Fruit fly (Drosophila melanogaster): ENCODE measurements around the gene Fim.

Gene Fim

DNA sequence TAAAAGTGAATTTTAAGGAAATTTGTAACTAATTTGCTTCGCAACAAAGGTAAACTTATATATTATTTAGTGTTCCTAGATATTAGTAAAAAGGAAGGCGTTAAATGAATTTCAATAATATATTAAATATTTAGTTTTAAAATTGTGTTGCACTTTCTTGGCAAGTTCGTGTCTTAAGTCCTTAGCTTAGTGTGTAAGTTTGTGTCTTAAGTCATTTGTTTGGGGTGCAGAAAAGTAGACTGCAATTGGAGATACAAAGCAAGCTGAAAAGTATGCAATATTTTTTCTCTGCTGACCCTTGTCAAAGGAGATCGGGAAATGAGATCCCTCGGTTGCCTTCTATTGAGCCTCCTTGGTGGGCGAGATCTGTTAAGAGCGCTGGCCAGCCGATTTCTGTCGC, 39.7 kb downstream of the Fim start:
- TF ChIP-seq Dll (optimal IDR thresholded peaks at IDR 0.05) (no peak), pan (optimal IDR thresholded peaks at IDR 0.05) (no peak), usp (GFP tag; optimal IDR thresholded peaks at IDR 0.05) (no peak), EcR (GFP tag; optimal IDR thresholded peaks at IDR 0.05) (no peak), psq (optimal IDR thresholded peaks at IDR 0.05) (no peak), CG8478 (optimal IDR thresholded peaks at IDR 0.05) (no peak)

DNA sequence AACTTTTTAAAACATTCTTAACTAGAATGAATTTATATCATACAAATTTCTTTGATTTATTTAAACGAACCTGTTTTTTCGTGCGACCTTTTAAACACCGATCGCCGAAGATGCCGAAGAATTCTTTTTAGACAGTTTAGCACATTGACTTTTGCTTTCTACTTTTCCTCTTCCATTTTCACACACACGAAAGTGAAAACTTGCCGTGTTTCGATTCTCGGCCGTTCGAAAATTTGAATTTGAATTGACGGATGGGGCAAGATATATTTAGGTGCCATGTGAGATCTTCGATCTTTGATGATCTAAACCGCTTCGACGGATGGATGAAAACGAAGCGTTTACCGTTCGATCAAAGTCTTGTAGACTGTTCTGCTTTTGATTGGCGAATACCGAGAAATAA, 46.1 kb downstream of the Fim start:
- no peak for TF ChIP-seq usp (GFP tag; optimal IDR thresholded peaks at IDR 0.05)
- TF ChIP-seq psq (optimal IDR thresholded peaks at IDR 0.05), result no peak
- TF ChIP-seq Dll (optimal IDR thresholded peaks at IDR 0.05), result no peak

DNA sequence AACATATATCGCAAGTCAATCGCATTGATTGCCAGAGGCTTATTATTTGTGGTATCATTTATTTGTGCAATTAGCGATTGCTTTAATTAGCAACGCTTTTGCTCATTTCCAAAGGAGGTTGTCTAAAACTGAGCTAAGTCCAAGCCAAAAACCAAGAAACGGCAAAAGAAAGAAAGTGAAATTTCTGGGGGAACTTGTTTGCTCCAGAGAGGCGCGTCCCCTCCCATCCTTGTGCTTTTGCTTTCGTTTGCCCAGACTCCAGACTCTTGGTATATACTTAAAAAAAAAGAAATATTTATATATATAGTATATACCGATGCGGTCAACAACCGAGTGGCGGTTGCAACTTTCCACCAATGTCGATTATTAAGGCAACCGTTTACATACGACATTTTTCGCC, 47.6 kb downstream of the Fim start:
- TF ChIP-seq CG8478 (optimal IDR thresholded peaks at IDR 0.05) (no peak), pan (optimal IDR thresholded peaks at IDR 0.05) (no peak), Dll (optimal IDR thresholded peaks at IDR 0.05) (no peak), usp (GFP tag; optimal IDR thresholded peaks at IDR 0.05) (no peak), psq (optimal IDR thresholded peaks at IDR 0.05) (no peak), EcR (GFP tag; optimal IDR thresholded peaks at IDR 0.05) (no peak)

DNA sequence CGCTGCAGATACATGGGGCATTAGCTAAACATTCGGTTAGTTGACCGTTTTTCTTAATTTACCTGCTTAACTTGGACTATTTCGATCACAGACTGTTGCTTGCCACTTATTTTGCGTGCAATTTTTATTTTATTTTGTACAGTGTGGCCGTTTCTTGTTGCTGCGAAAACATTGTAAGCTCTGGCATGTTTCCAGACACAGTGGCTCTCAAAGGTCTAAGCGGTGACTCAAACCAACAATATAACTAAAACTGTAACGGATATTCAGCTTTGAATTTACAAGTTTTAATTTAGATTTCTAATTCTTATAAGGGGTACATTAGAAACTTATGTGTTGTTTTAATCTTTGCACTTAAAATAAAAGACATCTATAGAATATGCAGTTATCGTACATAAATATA, 52.4 kb downstream of the Fim start, which contains the start of gene CG8675:
Gene CG8675 (minus strand): TSS at position 177 of the 400 bp plus-strand sequence.
- no peak for TF ChIP-seq EcR (GFP tag; optimal IDR thresholded peaks at IDR 0.05)
- TF ChIP-seq pan (optimal IDR thresholded peaks at IDR 0.05), result no peak
- TF ChIP-seq CG8478 (optimal IDR thresholded peaks at IDR 0.05), result no peak
- no peak for TF ChIP-seq usp (GFP tag; optimal IDR thresholded peaks at IDR 0.05)

DNA sequence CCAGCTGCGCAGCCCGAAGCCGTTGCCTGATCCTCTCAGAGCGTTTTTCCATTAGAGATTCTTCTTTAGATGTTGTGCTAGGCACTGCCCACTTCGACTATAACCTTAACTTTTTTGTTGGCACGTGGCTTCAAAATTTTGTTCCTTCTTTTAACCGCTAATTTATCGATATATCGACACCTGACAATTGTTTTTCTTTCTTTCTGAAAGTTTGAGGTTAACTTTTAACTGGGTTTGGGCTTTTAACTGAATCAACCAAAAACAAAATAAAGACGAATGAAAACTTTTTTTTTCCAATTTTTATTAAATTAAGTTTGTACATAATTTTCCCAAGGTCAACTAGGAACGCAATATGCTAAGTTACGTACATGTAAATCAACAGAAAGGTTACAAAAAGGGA, 54.8 kb downstream of the Fim start, which contains the start of gene CG42854:
Gene CG42854 (minus strand): TSS at position 101 of the 400 bp plus-strand sequence.
- no peak for TF ChIP-seq EcR (GFP tag; optimal IDR thresholded peaks at IDR 0.05)
- TF ChIP-seq Dll (optimal IDR thresholded peaks at IDR 0.05), result no peak
- no peak for TF ChIP-seq pan (optimal IDR thresholded peaks at IDR 0.05)
- no peak for TF ChIP-seq usp (GFP tag; optimal IDR thresholded peaks at IDR 0.05)
- TF ChIP-seq psq (optimal IDR thresholded peaks at IDR 0.05), result no peak
- no peak for TF ChIP-seq CG8478 (optimal IDR thresholded peaks at IDR 0.05)

DNA sequence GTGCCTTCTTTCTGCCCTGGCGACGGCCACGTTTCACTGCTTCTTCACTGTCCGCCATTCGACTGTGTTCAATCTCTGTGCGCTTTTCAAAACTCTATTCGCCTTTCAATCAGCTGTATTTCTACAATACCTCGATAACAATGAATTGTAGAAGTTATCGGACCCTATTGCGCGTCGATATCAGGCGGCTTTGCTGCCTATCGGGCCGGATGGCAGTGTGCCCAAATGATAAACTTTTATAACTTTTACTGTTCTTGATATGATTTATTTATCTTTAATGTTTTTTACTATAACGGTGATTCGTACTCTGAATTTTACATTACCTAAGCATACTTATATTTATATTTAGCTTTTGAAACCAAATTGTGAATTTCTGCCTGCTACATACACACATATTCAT, 56.9 kb downstream of the Fim start, which contains the start of gene CG8915:
Gene CG8915 (minus strand): TSS at position 148 of the 400 bp plus-strand sequence.
- no peak for TF ChIP-seq EcR (GFP tag; optimal IDR thresholded peaks at IDR 0.05)
- TF ChIP-seq pan (optimal IDR thresholded peaks at IDR 0.05), result no peak
- TF ChIP-seq Dll (optimal IDR thresholded peaks at IDR 0.05), result no peak
- no peak for TF ChIP-seq psq (optimal IDR thresholded peaks at IDR 0.05)
- no peak for TF ChIP-seq CG8478 (optimal IDR thresholded peaks at IDR 0.05)

DNA sequence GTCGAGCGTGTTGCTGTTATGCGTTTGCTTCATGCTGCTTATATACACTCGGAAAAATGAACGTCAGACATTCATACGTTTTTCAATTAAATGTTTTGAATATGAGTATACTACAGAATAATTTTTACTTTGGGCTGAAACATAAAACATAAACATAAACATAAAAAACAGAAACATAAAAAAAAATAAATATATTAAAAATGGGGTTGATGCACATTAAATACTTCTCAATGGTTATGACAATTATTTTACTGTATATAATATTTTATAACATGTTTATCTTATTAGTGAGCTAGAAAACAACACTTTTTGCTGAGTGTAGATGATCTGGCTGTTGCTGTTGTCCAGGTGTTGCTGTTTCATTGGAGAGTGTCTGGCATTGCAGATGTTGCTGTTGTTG, 64.3 kb downstream of the Fim start:
- no peak for TF ChIP-seq EcR (GFP tag; optimal IDR thresholded peaks at IDR 0.05)
- TF ChIP-seq psq (optimal IDR thresholded peaks at IDR 0.05), result no peak
- no peak for TF ChIP-seq Dll (optimal IDR thresholded peaks at IDR 0.05)
- TF ChIP-seq pan (optimal IDR thresholded peaks at IDR 0.05), result no peak
- TF ChIP-seq usp (GFP tag; optimal IDR thresholded peaks at IDR 0.05), result no peak
- TF ChIP-seq CG8478 (optimal IDR thresholded peaks at IDR 0.05), result no peak

DNA sequence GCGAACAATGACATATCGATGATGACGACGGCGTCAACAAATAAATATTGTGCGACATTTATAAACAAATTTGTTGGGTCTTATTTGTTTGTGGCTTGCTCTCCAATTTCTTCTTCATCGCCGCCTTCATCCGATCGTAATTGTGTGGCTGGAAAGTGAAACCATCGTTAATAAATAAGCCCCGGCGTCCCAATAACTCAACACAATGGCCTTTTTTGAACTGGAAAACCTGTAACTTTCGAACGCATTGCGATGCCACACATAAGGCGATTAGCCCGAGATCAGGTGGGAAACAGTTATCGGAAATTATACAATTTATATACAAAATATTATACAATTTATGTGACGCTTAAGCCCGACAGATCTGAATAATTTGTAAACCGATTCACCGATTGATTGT, 65.3 kb downstream of the Fim start:
- TF ChIP-seq CG8478 (optimal IDR thresholded peaks at IDR 0.05) (no peak), pan (optimal IDR thresholded peaks at IDR 0.05) (no peak), Dll (optimal IDR thresholded peaks at IDR 0.05) (no peak), usp (GFP tag; optimal IDR thresholded peaks at IDR 0.05) (no peak)

All from whole organism.